Worm (Caenorhabditis elegans) whole organism, mixed stage, embryonic: ENCODE results near the gene R144.12.

Source experiments
- blmp-1 ChIP-seq: fragments of 150-350 bp; optimal IDR thresholded peaks from 2 replicates; lab custom pipeline; 2014; ENCODE audit warnings: missing biosample characterization, missing genetic modification characterization
- lin-32 ChIP-seq: fragments of 200-800 bp; sonication (Bioruptor generic); optimal IDR thresholded peaks from 2 replicates; lab custom pipeline; 2018; ENCODE audit warnings: mild to moderate bottlenecking, missing genetic modification characterization, missing compliant biosample characterization
- nhr-12 ChIP-seq: fragments of 150-350 bp; optimal IDR thresholded peaks from 2 replicates; lab custom pipeline; 2014; ENCODE audit warnings: missing biosample characterization, missing genetic modification characterization
- nhr-28 ChIP-seq: fragments of 150-350 bp; optimal IDR thresholded peaks from 2 replicates; lab custom pipeline; 2014; ENCODE audit warnings: missing biosample characterization, missing genetic modification characterization
- pha-4 ChIP-seq: fragments of 150-350 bp; optimal IDR thresholded peaks from 2 replicates; lab custom pipeline; 2018; ENCODE audit warnings: missing biosample characterization, missing genetic modification reagents, missing genetic modification characterization

ce11 chrIII:4965271-4965670 lies 41.5 kb downstream of the R144.12 start, which contains the start of gene nca-2:
- TF ChIP-seq lin-32 = no peak
- no peak for TF ChIP-seq nhr-28
- TF ChIP-seq pha-4 (tag; lab: Kevin White, UChicago) = no peak
- no peak for TF ChIP-seq blmp-1 (tag; lab: Kevin White, UChicago)
- no peak for TF ChIP-seq nhr-12 (tag; lab: Kevin White, UChicago)
